Worm (Caenorhabditis elegans): Measurements from ENCODE around the gene fkh-9.

DNA sequence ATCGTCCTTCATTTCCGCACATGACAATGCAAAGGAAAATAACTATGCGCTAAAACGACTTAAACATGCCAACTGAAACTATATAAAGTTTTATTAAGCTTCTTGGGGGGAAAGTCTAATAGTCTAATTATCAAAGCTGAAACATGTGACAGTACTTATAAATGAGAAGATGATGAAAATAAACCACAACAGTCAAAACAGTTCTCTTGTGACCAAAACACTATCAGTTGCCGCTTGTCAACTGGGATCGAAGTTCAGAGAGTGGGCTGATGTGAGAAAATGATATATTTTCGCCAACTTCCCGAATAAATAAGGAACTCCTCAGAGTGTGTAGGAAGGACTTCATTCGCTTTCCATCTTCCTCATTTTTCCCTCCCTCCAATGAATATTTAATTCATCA lies 4.7 kb downstream of the fkh-9 start:
- TF ChIP-seq egl-27 (tag; optimal IDR thresholded peaks at IDR 0.05) = no peak
- TF ChIP-seq unc-39 (tag; optimal IDR thresholded peaks at IDR 0.05) = no peak

Data from whole organism, L3 larva.